Worm (Caenorhabditis elegans) whole organism, L4 larva: Measurements from ENCODE around the gene twk-43.

Source experiments
- F10B5.3 ChIP-seq: sonication (generic microtip); optimal IDR thresholded peaks from 2 replicates; lab custom pipeline; 2016; ENCODE audit warnings: mild to moderate bottlenecking, missing genetic modification characterization, missing compliant biosample characterization
- F26F4.8 ChIP-seq: fragments of 200-800 bp; sonication (Bioruptor generic); conservative IDR thresholded peaks from 2 replicates; pipeline ENCODE4 v1.3.6; 2022; ENCODE audit warnings: missing genetic modification characterization, missing compliant biosample characterization
- F44E2.7 ChIP-seq: fragments of 200-800 bp; sonication (Bioruptor generic); IDR thresholded peaks from 2 replicates; pipeline ENCODE4 v2.1.2; 2022; ENCODE audit warnings: missing genetic modification characterization, missing compliant biosample characterization
- T20F7.1 ChIP-seq: fragments of 200-800 bp; sonication (Bioruptor generic); optimal IDR thresholded peaks from 2 replicates; lab custom pipeline; 2018; ENCODE audit warnings: mild to moderate bottlenecking, missing genetic modification characterization, missing compliant biosample characterization
- Y48G9A.11 ChIP-seq: fragments of 200-800 bp; sonication (Bioruptor generic); IDR thresholded peaks from 2 replicates; pipeline ENCODE4 v1.3.6; 2022; ENCODE audit warnings: missing genetic modification reagents, missing genetic modification characterization, missing compliant biosample characterization
- ZK337.2 ChIP-seq: fragments of 200-800 bp; sonication (Bioruptor generic); IDR thresholded peaks from 2 replicates; pipeline ENCODE4 v1.3.6; 2022; ENCODE audit warnings: missing genetic modification reagents, missing genetic modification characterization, missing compliant biosample characterization
- aly-2 ChIP-seq: sonication (generic microtip); optimal IDR thresholded peaks from 2 replicates; lab custom pipeline; 2018; ENCODE audit warnings: missing biosample characterization, missing genetic modification characterization
- arid-1 ChIP-seq: fragments of 200-800 bp; sonication (Bioruptor generic); conservative IDR thresholded peaks from 2 replicates; pipeline ENCODE4 v1.3.6; 2022; ENCODE audit warnings: missing genetic modification reagents, missing genetic modification characterization, missing compliant biosample characterization
- ceh-28 ChIP-seq: fragments of 150-350 bp; optimal IDR thresholded peaks from 2 replicates; lab custom pipeline; 2014; ENCODE audit warnings: missing biosample characterization, missing genetic modification reagents, missing genetic modification characterization
- ceh-62 ChIP-seq: sonication (generic microtip); optimal IDR thresholded peaks from 2 replicates; lab custom pipeline; 2017; ENCODE audit warnings: missing biosample characterization, missing genetic modification characterization
- ctbp-1 ChIP-seq: fragments of 200-800 bp; sonication (Bioruptor generic); IDR thresholded peaks from 2 replicates; pipeline ENCODE4 v1.3.6; 2022; ENCODE audit warnings: missing genetic modification reagents, missing genetic modification characterization, missing compliant biosample characterization
- daf-12 ChIP-seq: fragments of 150-350 bp; optimal IDR thresholded peaks from 2 replicates; lab custom pipeline; 2014; ENCODE audit warnings: missing biosample characterization, missing genetic modification reagents, missing genetic modification characterization
- daf-19 ChIP-seq: fragments of 200-800 bp; sonication (Bioruptor generic); conservative IDR thresholded peaks from 2 replicates; pipeline ENCODE4 v1.3.6; 2022; ENCODE audit warnings: missing genetic modification characterization, missing compliant biosample characterization
- dmd-9 ChIP-seq: fragments of 200-800 bp; sonication (Bioruptor generic); IDR thresholded peaks from 2 replicates; pipeline ENCODE4 v1.3.6; 2022; ENCODE audit warnings: missing genetic modification reagents, missing genetic modification characterization, missing compliant biosample characterization
- duxl-1 ChIP-seq: sonication (generic microtip); optimal IDR thresholded peaks from 2 replicates; lab custom pipeline; 2016; ENCODE audit warnings: mild to moderate bottlenecking, missing genetic modification characterization, moderate library complexity, missing compliant biosample characterization; ENCODE audit not compliant: poor library complexity
- egl-27 ChIP-seq: sonication (generic microtip); optimal IDR thresholded peaks from 3 replicates; lab custom pipeline; 2017; ENCODE audit warnings: missing biosample characterization, missing genetic modification reagents, missing genetic modification characterization
- fkh-10 ChIP-seq: fragments of 150-350 bp; optimal IDR thresholded peaks from 2 replicates; lab custom pipeline; 2014; ENCODE audit warnings: missing biosample characterization, missing genetic modification reagents, missing genetic modification characterization
- fos-1 ChIP-seq: fragments of 150-350 bp; optimal IDR thresholded peaks from 2 replicates; lab custom pipeline; 2014; ENCODE audit warnings: missing biosample characterization, missing genetic modification characterization
- hif-1 ChIP-seq, 2 experiments: sonication (generic microtip); optimal IDR thresholded peaks; 2 replicates each; lab custom pipeline; 2016 to 2017; ENCODE audit warnings: missing compliant biosample characterization in 2 of 2, missing genetic modification characterization in 2 of 2, missing genetic modification reagents in 2 of 2, missing genotype in 2 of 2, mild to moderate bottlenecking in 1 of 2
- jun-1 ChIP-seq: fragments of 150-350 bp; optimal IDR thresholded peaks from 2 replicates; lab custom pipeline; 2014; ENCODE audit warnings: missing biosample characterization, missing genetic modification reagents, missing genetic modification characterization
- lim-7 ChIP-seq: fragments of 200-800 bp; sonication (Bioruptor generic); IDR thresholded peaks from 2 replicates; pipeline ENCODE4 v1.3.6; 2022; ENCODE audit warnings: missing genetic modification characterization, missing compliant biosample characterization
- lin-1 ChIP-seq: fragments of 200-800 bp; sonication (Bioruptor generic); IDR thresholded peaks from 2 replicates; pipeline ENCODE4 v1.3.6; 2022; ENCODE audit warnings: missing genetic modification reagents, missing genetic modification characterization, missing compliant biosample characterization
- lin-13 ChIP-seq: fragments of 150-350 bp; optimal IDR thresholded peaks from 2 replicates; lab custom pipeline; 2014; ENCODE audit warnings: missing biosample characterization, missing genetic modification reagents, missing genetic modification characterization
- lin-29 ChIP-seq: fragments of 200-800 bp; sonication (Bioruptor generic); IDR thresholded peaks from 2 replicates; pipeline ENCODE4 v1.3.6; 2022; ENCODE audit warnings: missing genetic modification reagents, missing genetic modification characterization, missing compliant biosample characterization
- lin-38 ChIP-seq: fragments of 200-800 bp; sonication (Bioruptor generic); IDR thresholded peaks from 2 replicates; pipeline ENCODE4 v1.3.6; 2022; ENCODE audit warnings: missing genetic modification reagents, missing genetic modification characterization, missing compliant biosample characterization
- lin-39 ChIP-seq: fragments of 150-350 bp; optimal IDR thresholded peaks from 2 replicates; lab custom pipeline; 2014; ENCODE audit warnings: missing biosample characterization, missing genetic modification reagents, missing genetic modification characterization
- madf-5 ChIP-seq, 2 experiments: fragments of 200-800 bp; sonication (Bioruptor generic); IDR thresholded peaks; 2 replicates each; pipeline ENCODE4 v1.3.6; 2022; ENCODE audit warnings: missing compliant biosample characterization in 2 of 2, missing genetic modification characterization in 2 of 2
- madf-9 ChIP-seq: fragments of 200-800 bp; sonication (Bioruptor generic); conservative IDR thresholded peaks from 2 replicates; pipeline ENCODE4 v1.3.6; 2022; ENCODE audit warnings: missing genetic modification reagents, missing genetic modification characterization, missing compliant biosample characterization
- mdt-29 ChIP-seq: fragments of 200-800 bp; sonication (Bioruptor generic); IDR thresholded peaks from 2 replicates; pipeline ENCODE4 v1.3.6; 2022; ENCODE audit warnings: missing genetic modification reagents, missing genetic modification characterization, missing compliant biosample characterization
- nhr-28 ChIP-seq: fragments of 150-350 bp; optimal IDR thresholded peaks from 2 replicates; lab custom pipeline; 2014; ENCODE audit warnings: missing biosample characterization, missing genetic modification characterization
- nhr-41 ChIP-seq: fragments of 200-800 bp; sonication (Bioruptor generic); IDR thresholded peaks from 2 replicates; pipeline ENCODE4 v1.3.6; 2022; ENCODE audit warnings: missing genetic modification reagents, missing genetic modification characterization, missing compliant biosample characterization
- nhr-6 ChIP-seq: fragments of 150-350 bp; optimal IDR thresholded peaks from 2 replicates; lab custom pipeline; 2014; ENCODE audit warnings: missing biosample characterization, missing genetic modification characterization
- nhr-77 ChIP-seq: fragments of 150-350 bp; optimal IDR thresholded peaks from 2 replicates; lab custom pipeline; 2014; ENCODE audit warnings: missing biosample characterization, missing genetic modification characterization
- pha-4 ChIP-seq, 2 experiments: fragments of 150-350 bp in 1 of 2; fragments of 200-800 bp in 1 of 2; sonication (Bioruptor generic) in 1 of 2; IDR thresholded peaks in 1 of 2; optimal IDR thresholded peaks in 1 of 2; 2 replicates each; pipeline versions ENCODE4 v1.3.6 to Lab custom; 2014 to 2022; ENCODE audit warnings: missing genetic modification characterization in 2 of 2, missing genetic modification reagents in 2 of 2, missing biosample characterization in 1 of 2, missing compliant biosample characterization in 1 of 2
- pqm-1 ChIP-seq: sonication (generic microtip); optimal IDR thresholded peaks from 2 replicates; lab custom pipeline; 2017; ENCODE audit warnings: missing biosample characterization, missing genetic modification characterization
- sdz-12 ChIP-seq: fragments of 200-800 bp; sonication (Bioruptor generic); optimal IDR thresholded peaks from 2 replicates; lab custom pipeline; 2018; ENCODE audit warnings: mild to moderate bottlenecking, missing genetic modification characterization, missing compliant biosample characterization
- snpc-4 ChIP-seq: fragments of 150-350 bp; optimal IDR thresholded peaks from 2 replicates; lab custom pipeline; 2014; ENCODE audit warnings: missing biosample characterization, missing genetic modification characterization
- spr-1 ChIP-seq: sonication (generic microtip); optimal IDR thresholded peaks from 2 replicates; lab custom pipeline; 2016; ENCODE audit warnings: mild to moderate bottlenecking, missing genetic modification characterization, missing compliant biosample characterization
- spr-3 ChIP-seq: fragments of 200-800 bp; sonication (Bioruptor generic); optimal IDR thresholded peaks from 2 replicates; lab custom pipeline; 2018; ENCODE audit warnings: mild to moderate bottlenecking, missing genetic modification characterization, missing compliant biosample characterization
- tra-1 ChIP-seq: fragments of 200-800 bp; sonication (Bioruptor generic); IDR thresholded peaks from 2 replicates; pipeline ENCODE4 v1.3.6; 2022; ENCODE audit warnings: missing genetic modification reagents, missing genetic modification characterization, missing compliant biosample characterization
- vab-7 ChIP-seq: fragments of 200-800 bp; sonication (Bioruptor generic); IDR thresholded peaks from 2 replicates; pipeline ENCODE4 v1.3.6; 2022; ENCODE audit warnings: missing genetic modification reagents, missing genetic modification characterization, missing compliant biosample characterization
- zag-1 ChIP-seq: fragments of 150-350 bp; optimal IDR thresholded peaks from 2 replicates; lab custom pipeline; 2014; ENCODE audit warnings: missing biosample characterization, missing genetic modification characterization
- zfp-3 ChIP-seq: fragments of 200-800 bp; sonication (Bioruptor generic); conservative IDR thresholded peaks from 2 replicates; pipeline ENCODE4 v1.3.6; 2022; ENCODE audit warnings: missing genetic modification reagents, missing genetic modification characterization, missing compliant biosample characterization
- zip-11 ChIP-seq: fragments of 200-800 bp; sonication (Bioruptor generic); IDR thresholded peaks from 2 replicates; pipeline ENCODE4 v1.3.6; 2022; ENCODE audit warnings: missing genetic modification characterization, missing compliant biosample characterization
- zip-2 ChIP-seq: fragments of 150-350 bp; optimal IDR thresholded peaks from 2 replicates; lab custom pipeline; 2014; ENCODE audit warnings: missing biosample characterization, missing genetic modification characterization
- ztf-7 ChIP-seq: fragments of 150-350 bp; optimal IDR thresholded peaks from 2 replicates; lab custom pipeline; 2014; ENCODE audit warnings: missing biosample characterization, missing genetic modification characterization

Gene twk-43

ce11 chrV:13327463-13327862, 18.6 kb upstream of the twk-43 start, which contains the start of gene str-37:
str-37 (plus strand) TSS chrV:13327763.
- TF ChIP-seq nhr-6 (tag; lab: Kevin White, UChicago) (no peak), zip-2 (tag; lab: Kevin White, UChicago) (no peak), arid-1 (no peak), dmd-9 (no peak), zip-11 (no peak), lin-39 (tag; lab: Kevin White, UChicago) (no peak), spr-1 (tag; lab: Kevin White, UChicago) (no peak), daf-19 (GFP tag; lab: Robert Waterston, UW) (no peak), jun-1 (tag; lab: Kevin White, UChicago) (no peak), snpc-4 (tag; lab: Kevin White, UChicago) (no peak), zag-1 (tag; lab: Kevin White, UChicago) (no peak), duxl-1 (no peak), mdt-29 (GFP tag; lab: Robert Waterston, UW) (no peak), hif-1 (tag; optimal IDR thresholded peaks at IDR 0.05; lab: Kevin White, UChicago) (no peak), vab-7 (GFP tag; lab: Robert Waterston, UW) (no peak), pha-4 (GFP tag; IDR thresholded peaks at IDR 0.05; lab: Robert Waterston, UW) (no peak), pha-4 (tag; optimal IDR thresholded peaks at IDR 0.05; lab: Kevin White, UChicago) (no peak), zfp-3 (no peak), madf-5 (GFP tag; IDR thresholded peaks at IDR 0.05; lab: Robert Waterston, UW) (no peak)

ce11 chrV:13330919-13331318, 15.2 kb upstream of the twk-43 start, which contains the start of gene nhr-129:
nhr-129 (minus strand) TSS chrV:13331019.
- TF ChIP-seq fos-1, result no peak
- no peak for TF ChIP-seq tra-1 (GFP tag; lab: Robert Waterston, UW)
- TF ChIP-seq lim-7 (GFP tag; lab: Robert Waterston, UW), result no peak
- TF ChIP-seq, all 104 proteins: peak for 0

- no peak for TF ChIP-seq zfp-3
- TF ChIP-seq daf-12 (tag; lab: Kevin White, UChicago), result no peak
- no peak for TF ChIP-seq lim-7 (GFP tag; lab: Robert Waterston, UW)
- TF ChIP-seq duxl-1, result no peak
- TF ChIP-seq hif-1 (tag; optimal IDR thresholded peaks at IDR 0.05; lab: Kevin White, UChicago), result no peak
- TF ChIP-seq spr-1 (tag; lab: Kevin White, UChicago), result no peak
- no peak for TF ChIP-seq T20F7.1 (GFP tag; lab: Kevin White, UChicago)
- TF ChIP-seq ZK337.2 (GFP tag; lab: Robert Waterston, UW), result no peak
- no peak for TF ChIP-seq ceh-28
- no peak for TF ChIP-seq lin-13
- TF ChIP-seq nhr-28, result peak; percentile 55
- no peak for TF ChIP-seq vab-7 (GFP tag; lab: Robert Waterston, UW)
- TF ChIP-seq lin-1 (GFP tag; lab: Robert Waterston, UW), result 0 out of 2 replicates have a peak, but pooled peaks have one; percentile 25
- no peak for TF ChIP-seq Y48G9A.11 (GFP tag; lab: Robert Waterston, UW)
- no peak for TF ChIP-seq dmd-9
- TF ChIP-seq F26F4.8 (GFP tag; lab: Robert Waterston, UW), result no peak
- TF ChIP-seq nhr-6 (tag; lab: Kevin White, UChicago), result no peak
- TF ChIP-seq sdz-12 (GFP tag; lab: Kevin White, UChicago), result no peak
- TF ChIP-seq egl-27 (tag; lab: Kevin White, UChicago), result no peak
- no peak for TF ChIP-seq fkh-10
- TF ChIP-seq F44E2.7 (GFP tag; lab: Robert Waterston, UW), result no peak
- TF ChIP-seq lin-29, result no peak
- no peak for TF ChIP-seq mdt-29 (GFP tag; lab: Robert Waterston, UW)
- no peak for TF ChIP-seq ztf-7 (tag; lab: Kevin White, UChicago)
- no peak for TF ChIP-seq nhr-41 (GFP tag; lab: Robert Waterston, UW)
- no peak for TF ChIP-seq pqm-1 (tag; lab: Kevin White, UChicago)
- no peak for TF ChIP-seq F10B5.3 (tag; lab: Kevin White, UChicago)
- TF ChIP-seq ceh-62 (tag; lab: Kevin White, UChicago), result no peak
- no peak for TF ChIP-seq spr-3 (GFP tag; lab: Kevin White, UChicago)
- no peak for TF ChIP-seq lin-38 (GFP tag; lab: Robert Waterston, UW)
- TF ChIP-seq ctbp-1 (GFP tag; lab: Robert Waterston, UW), result no peak
- TF ChIP-seq aly-2, result no peak
- no peak for TF ChIP-seq madf-9 (GFP tag; lab: Robert Waterston, UW)
- TF ChIP-seq nhr-77 (tag; lab: Kevin White, UChicago), result peak; percentile 58
These were observed 12.5 kb upstream of the twk-43 start, which contains the start of gene nhr-168 for ce11 chrV:13333386-13334180. nhr-168 (minus strand) TSS chrV:13333871.
